Fruit fly (Drosophila melanogaster) whole organism, pupa: Measurements from ENCODE around the gene Cyfip.
A peak's percentile ranks its signal among the peaks of the same experiment; 100 is the strongest.

Experiments
- CG10348 ChIP-seq: fragments of 200-800 bp; sonication (Bioruptor generic); IDR thresholded peaks from 2 replicates; pipeline ENCODE4 v1.3.6; 2022; ENCODE audit warnings: missing biosample characterization, missing genetic modification characterization
- CG12605 ChIP-seq: fragments of 200-800 bp; sonication (Bioruptor generic); IDR thresholded peaks from 2 replicates; pipeline ENCODE4 v1.3.6; 2022; ENCODE audit warnings: missing biosample characterization, missing genetic modification characterization
- CG13204 ChIP-seq: fragments of 200-800 bp; sonication (Bioruptor generic); optimal IDR thresholded peaks from 2 replicates; lab custom pipeline; 2018; ENCODE audit warnings: missing biosample characterization, mild to moderate bottlenecking, missing genetic modification characterization, moderate library complexity
- CG14655 ChIP-seq: fragments of 200-800 bp; sonication (Bioruptor generic); optimal IDR thresholded peaks from 3 replicates; lab custom pipeline; 2017; ENCODE audit warnings: mild to moderate bottlenecking, missing biosample characterization, missing genetic modification reagents, missing genetic modification characterization
- CG15710 ChIP-seq: fragments of 200-800 bp; sonication (Bioruptor generic); optimal IDR thresholded peaks from 2 replicates; lab custom pipeline; 2018; ENCODE audit warnings: missing biosample characterization, mild to moderate bottlenecking, missing genetic modification characterization, moderate library complexity
- CG17806 ChIP-seq: fragments of 200-800 bp; sonication (Bioruptor generic); optimal IDR thresholded peaks from 2 replicates; lab custom pipeline; 2018; ENCODE audit warnings: missing biosample characterization, mild to moderate bottlenecking, missing genetic modification characterization, moderate library complexity
- CG32121 ChIP-seq: fragments of 200-800 bp; sonication (Bioruptor generic); IDR thresholded peaks from 2 replicates; pipeline ENCODE4 v1.3.6; 2022; ENCODE audit warnings: missing biosample characterization, missing genetic modification characterization
- CG34367 ChIP-seq: fragments of 200-800 bp; sonication (Bioruptor generic); optimal IDR thresholded peaks from 2 replicates; lab custom pipeline; 2018; ENCODE audit warnings: missing biosample characterization, mild to moderate bottlenecking, missing genetic modification characterization
- CG4496 ChIP-seq: fragments of 200-800 bp; sonication (Bioruptor generic); IDR thresholded peaks from 3 replicates; pipeline ENCODE4 v1.3.6; 2022; ENCODE audit warnings: missing biosample characterization, missing genetic modification characterization
- CG8159 ChIP-seq: fragments of 200-800 bp; sonication (Bioruptor generic); optimal IDR thresholded peaks from 3 replicates; lab custom pipeline; 2018; ENCODE audit warnings: missing biosample characterization, mild to moderate bottlenecking, missing genetic modification characterization, moderate library complexity
- CG8301 ChIP-seq: fragments of 200-800 bp; sonication (Bioruptor generic); optimal IDR thresholded peaks from 2 replicates; lab custom pipeline; 2018; ENCODE audit warnings: missing biosample characterization, mild to moderate bottlenecking, missing genetic modification characterization
- CG9948 ChIP-seq: fragments of 200-800 bp; sonication (Bioruptor generic); optimal IDR thresholded peaks from 2 replicates; lab custom pipeline; 2018; ENCODE audit warnings: missing biosample characterization, mild to moderate bottlenecking, missing genetic modification characterization, moderate library complexity
- D1 ChIP-seq: fragments of 200-800 bp; sonication (Bioruptor generic); optimal IDR thresholded peaks from 2 replicates; lab custom pipeline; 2018; ENCODE audit warnings: missing biosample characterization, mild to moderate bottlenecking, missing genetic modification characterization, moderate library complexity
- EcR ChIP-seq: fragments of 200-800 bp; sonication (Bioruptor generic); optimal IDR thresholded peaks from 3 replicates; lab custom pipeline; 2019; ENCODE audit warnings: missing biosample characterization, missing genetic modification characterization, mild to moderate bottlenecking, moderate library complexity, missing genetic modification reagents
- Ets98B ChIP-seq: fragments of 200-800 bp; sonication (Bioruptor generic); IDR thresholded peaks from 2 replicates; pipeline ENCODE4 v1.3.6; 2022; ENCODE audit warnings: missing biosample characterization, missing genetic modification characterization
- Pif1A ChIP-seq: fragments of 200-800 bp; sonication (Bioruptor generic); optimal IDR thresholded peaks from 3 replicates; lab custom pipeline; 2016; ENCODE audit warnings: missing biosample characterization, missing genetic modification characterization
- Pif1B ChIP-seq: fragments of 200-800 bp; sonication (Bioruptor generic); optimal IDR thresholded peaks from 3 replicates; lab custom pipeline; 2016; ENCODE audit warnings: missing biosample characterization, missing genetic modification characterization
- Snoo ChIP-seq: fragments of 200-800 bp; sonication (Bioruptor generic); optimal IDR thresholded peaks from 3 replicates; lab custom pipeline; 2017; ENCODE audit warnings: missing biosample characterization, mild to moderate bottlenecking, missing genetic modification characterization, inconsistent platforms
- fd96Ca ChIP-seq: fragments of 200-800 bp; sonication (Bioruptor generic); IDR thresholded peaks from 3 replicates; pipeline ENCODE4 v1.3.6; 2022; ENCODE audit warnings: missing biosample characterization, missing genetic modification characterization
- gl ChIP-seq: fragments of 200-800 bp; sonication (Bioruptor generic); optimal IDR thresholded peaks from 2 replicates; lab custom pipeline; 2018; ENCODE audit warnings: missing biosample characterization, mild to moderate bottlenecking, missing genetic modification characterization
- rn ChIP-seq: fragments of 200-800 bp; sonication (Bioruptor generic); IDR thresholded peaks from 2 replicates; pipeline ENCODE4 v1.3.6; 2022; ENCODE audit warnings: missing biosample characterization, missing genetic modification characterization

Cyfip gene

dm6 chr3R:15305246-15305645, 27.8 kb upstream of the Cyfip start:
- TF ChIP-seq Snoo (tag; lab: Kevin White, UChicago), result no peak
- no peak for TF ChIP-seq Pif1A (GFP tag; lab: Kevin White, UChicago)
- no peak for TF ChIP-seq CG15710 (tag; lab: Kevin White, UChicago)
- no peak for TF ChIP-seq Pif1B (GFP tag; lab: Kevin White, UChicago)
- TF ChIP-seq EcR (GFP tag; lab: Kevin White, UChicago), result no peak
- no peak for TF ChIP-seq CG4496 (GFP tag; lab: Robert Waterston, UW)
- TF ChIP-seq rn (GFP tag; lab: Robert Waterston, UW), result no peak

DNA sequence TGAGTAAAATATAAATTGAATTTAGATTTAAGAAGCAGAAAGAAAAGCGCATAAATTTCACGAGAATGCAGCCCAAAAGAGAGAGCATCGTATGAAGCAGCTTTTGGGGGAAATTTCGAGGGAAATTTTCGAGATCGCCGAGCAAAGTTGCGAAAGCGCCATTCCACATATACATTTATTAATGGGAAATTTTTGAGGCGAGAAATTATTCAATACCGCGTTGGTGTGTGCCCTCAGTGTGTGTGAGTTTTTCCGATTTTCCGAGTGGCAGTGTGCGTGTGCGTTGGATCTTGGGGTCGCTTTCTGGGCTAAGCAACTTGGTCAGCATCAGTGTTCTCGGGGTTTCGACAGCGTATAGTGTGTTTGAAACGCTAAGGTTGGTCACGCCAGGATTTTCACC, 23.1 kb upstream of the Cyfip start, which contains the start of gene Tm2:
TSS of gene Tm2 (plus strand) at position 270 of the 400 bp plus-strand sequence.
- no peak for TF ChIP-seq gl
- no peak for TF ChIP-seq CG14655 (GFP tag; lab: Kevin White, UChicago)
- TF ChIP-seq CG4496 (GFP tag; lab: Robert Waterston, UW), result no peak
- no peak for TF ChIP-seq CG9948 (tag; lab: Kevin White, UChicago)
- TF ChIP-seq CG10348 (GFP tag; lab: Robert Waterston, UW), result no peak
- TF ChIP-seq Ets98B (GFP tag; lab: Robert Waterston, UW), result no peak
- no peak for TF ChIP-seq CG34367 (tag; lab: Kevin White, UChicago)
- no peak for TF ChIP-seq D1
- no peak for TF ChIP-seq Pif1B (GFP tag; lab: Kevin White, UChicago)
- no peak for TF ChIP-seq EcR (GFP tag; lab: Kevin White, UChicago)
- no peak for TF ChIP-seq Snoo (tag; lab: Kevin White, UChicago)
- TF ChIP-seq CG32121, result no peak
- no peak for TF ChIP-seq fd96Ca (GFP tag; lab: Robert Waterston, UW)
- TF ChIP-seq CG13204, result no peak

dm6 chr3R:15310695-15311094, 22.4 kb upstream of the Cyfip start:
- no peak for TF ChIP-seq CG10348 (GFP tag; lab: Robert Waterston, UW)
- no peak for TF ChIP-seq CG34367 (tag; lab: Kevin White, UChicago)
- TF ChIP-seq CG14655 (GFP tag; lab: Kevin White, UChicago), result no peak
- no peak for TF ChIP-seq Snoo (tag; lab: Kevin White, UChicago)
- TF ChIP-seq CG32121, result no peak

dm6 chr3R:15313836-15314235, 19.2 kb upstream of the Cyfip start:
- TF ChIP-seq CG8301 (tag; lab: Kevin White, UChicago), result no peak
- TF ChIP-seq CG8159 (tag; lab: Kevin White, UChicago), result no peak
- TF ChIP-seq D1, result no peak
- no peak for TF ChIP-seq CG34367 (tag; lab: Kevin White, UChicago)

- no peak for TF ChIP-seq CG13204
- TF ChIP-seq CG15710 (tag; lab: Kevin White, UChicago), result no peak
- no peak for TF ChIP-seq rn (GFP tag; lab: Robert Waterston, UW)
- TF ChIP-seq CG8159 (tag; lab: Kevin White, UChicago), result no peak
- no peak for TF ChIP-seq gl
- no peak for TF ChIP-seq Ets98B (GFP tag; lab: Robert Waterston, UW)
- TF ChIP-seq CG14655 (GFP tag; lab: Kevin White, UChicago), result no peak
- TF ChIP-seq CG34367 (tag; lab: Kevin White, UChicago), result no peak
- TF ChIP-seq CG32121, result no peak
- TF ChIP-seq fd96Ca (GFP tag; lab: Robert Waterston, UW), result no peak
- TF ChIP-seq Pif1B (GFP tag; lab: Kevin White, UChicago), result no peak
- TF ChIP-seq Snoo (tag; lab: Kevin White, UChicago), result no peak
- TF ChIP-seq CG12605 (GFP tag; lab: Robert Waterston, UW), result no peak
- no peak for TF ChIP-seq CG10348 (GFP tag; lab: Robert Waterston, UW)
- no peak for TF ChIP-seq EcR (GFP tag; lab: Kevin White, UChicago)
Observed at dm6 chr3R:15316326-15316725, 16.7 kb upstream of the Cyfip start, which contains the start of gene CG14866. CG14866 (plus strand) TSS chr3R:15316471.

DNA sequence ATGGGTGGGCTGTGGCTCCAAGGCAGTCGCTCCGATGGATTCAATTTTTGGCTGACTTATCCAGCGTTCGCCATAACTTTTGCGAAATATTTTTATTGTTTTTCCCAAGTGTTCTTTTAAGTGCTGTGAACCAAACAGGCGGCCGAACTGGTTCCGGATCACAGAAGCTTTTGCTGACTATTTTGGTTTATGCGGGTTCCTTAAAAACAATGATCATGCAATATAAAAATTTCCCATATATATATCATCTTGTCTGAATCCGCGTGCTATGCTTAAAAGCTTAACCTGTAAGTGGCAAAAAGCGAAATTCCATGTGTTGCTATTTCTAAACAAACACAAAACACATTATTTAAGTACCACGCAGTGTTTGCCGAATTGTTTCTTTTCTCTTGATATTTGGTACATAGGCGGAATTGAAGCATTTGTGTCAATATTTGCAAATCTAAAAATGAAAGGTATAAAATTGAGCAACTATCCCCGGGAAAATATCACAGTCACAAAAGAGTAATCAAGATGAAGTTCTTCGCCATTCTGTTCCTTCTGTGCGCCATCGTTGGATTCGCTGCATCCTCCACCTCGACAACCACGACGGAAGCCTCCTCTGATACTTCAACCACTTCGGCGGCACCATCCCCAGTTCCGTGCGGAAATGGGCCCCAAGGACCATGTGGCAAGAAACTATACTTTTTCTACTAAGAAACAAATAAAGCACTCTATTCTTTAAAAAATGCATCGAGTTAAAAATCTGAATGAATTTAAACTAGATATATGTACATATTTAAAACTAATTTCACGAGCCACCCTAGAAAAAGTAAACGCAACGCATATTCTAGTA, 12.9 kb upstream of the Cyfip start, which contains the start of the genes CG6276 and CG44040:
TSS of gene CG6276 (minus strand) at position 158 of the 835 bp plus-strand sequence.
TSS of gene CG44040 (plus strand) at position 467 of the 835 bp plus-strand sequence.
- TF ChIP-seq CG14655 (GFP tag; lab: Kevin White, UChicago), result no peak
- 0 out of 2 replicates have a peak, but pooled peaks have one; percentile 9 for TF ChIP-seq CG12605 (GFP tag; lab: Robert Waterston, UW)
- no peak for TF ChIP-seq CG10348 (GFP tag; lab: Robert Waterston, UW)
- TF ChIP-seq Snoo (tag; lab: Kevin White, UChicago), result peak; percentile 61
- no peak for TF ChIP-seq gl
- TF ChIP-seq CG9948 (tag; lab: Kevin White, UChicago), result peak; percentile 25
- TF ChIP-seq CG34367 (tag; lab: Kevin White, UChicago), result peak; percentile 50
- TF ChIP-seq D1, result no peak
- TF ChIP-seq fd96Ca (GFP tag; lab: Robert Waterston, UW), result peak; percentile 71
- 0 out of 2 replicates have a peak, but pooled peaks have one; percentile 4 for TF ChIP-seq rn (GFP tag; lab: Robert Waterston, UW)
- no peak for TF ChIP-seq EcR (GFP tag; lab: Kevin White, UChicago)
- TF ChIP-seq CG32121, result peak; percentile 35
- peak; percentile 59 for TF ChIP-seq CG8301 (tag; lab: Kevin White, UChicago)
- peak; percentile 98 for TF ChIP-seq CG8159 (tag; lab: Kevin White, UChicago)
- TF ChIP-seq Ets98B (GFP tag; lab: Robert Waterston, UW), result peak; percentile 73
- peak; percentile 44 for TF ChIP-seq CG17806
- no peak for TF ChIP-seq Pif1A (GFP tag; lab: Kevin White, UChicago)
- TF ChIP-seq Pif1B (GFP tag; lab: Kevin White, UChicago), result no peak
- no peak for TF ChIP-seq CG13204
- peak; percentile 53; the same call in 2 of the 3 replicates for TF ChIP-seq CG4496 (GFP tag; lab: Robert Waterston, UW)
- peak; percentile 46 for TF ChIP-seq CG15710 (tag; lab: Kevin White, UChicago)
